Fruit fly (Drosophila melanogaster): ENCODE measurements around the gene CG4907.

DNA sequence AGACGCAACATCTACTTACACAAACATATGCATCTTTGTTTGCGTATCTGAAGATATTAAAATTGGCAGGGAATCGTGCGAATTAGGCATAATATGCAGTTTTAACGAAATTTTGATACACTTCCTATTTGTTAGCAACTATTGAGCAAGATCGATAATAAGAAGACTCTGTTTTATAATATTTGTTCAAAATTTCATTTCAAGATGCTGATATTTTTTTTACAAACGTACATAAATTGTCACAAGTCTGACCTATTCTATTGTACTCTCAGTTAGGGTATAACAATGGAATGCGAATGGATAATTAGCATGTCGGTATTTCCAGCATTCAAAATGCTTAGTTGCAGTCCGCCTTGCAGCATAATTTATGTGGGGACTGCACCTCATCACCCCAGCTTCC lies 17.3 kb upstream of the CG4907 start:
- TF ChIP-seq CG13204 (GFP tag; optimal IDR thresholded peaks at IDR 0.05) (no peak), Pif1B (GFP tag; optimal IDR thresholded peaks at IDR 0.05) (no peak), EcR (GFP tag; optimal IDR thresholded peaks at IDR 0.05) (no peak), CG4496 (GFP tag; IDR thresholded peaks at IDR 0.05) (peak; percentile 80), CG8159 (tag; optimal IDR thresholded peaks at IDR 0.05) (no peak), gl (tag; optimal IDR thresholded peaks at IDR 0.05) (no peak)
